Fruit fly (Drosophila melanogaster) whole organism, pupa: ENCODE results near the gene CG32487.

Experiments used
- CG10348 ChIP-seq: fragments of 200-800 bp; sonication (Bioruptor generic); IDR thresholded peaks from 2 replicates; pipeline ENCODE4 v1.3.6; 2022; ENCODE audit warnings: missing biosample characterization, missing genetic modification characterization
- CG8301 ChIP-seq: fragments of 200-800 bp; sonication (Bioruptor generic); optimal IDR thresholded peaks from 2 replicates; lab custom pipeline; 2018; ENCODE audit warnings: missing biosample characterization, mild to moderate bottlenecking, missing genetic modification characterization
- D1 ChIP-seq: fragments of 200-800 bp; sonication (Bioruptor generic); optimal IDR thresholded peaks from 2 replicates; lab custom pipeline; 2018; ENCODE audit warnings: missing biosample characterization, mild to moderate bottlenecking, missing genetic modification characterization, moderate library complexity
- EcR ChIP-seq: fragments of 200-800 bp; sonication (Bioruptor generic); optimal IDR thresholded peaks from 3 replicates; lab custom pipeline; 2019; ENCODE audit warnings: missing biosample characterization, missing genetic modification characterization, mild to moderate bottlenecking, moderate library complexity, missing genetic modification reagents
- Ets98B ChIP-seq: fragments of 200-800 bp; sonication (Bioruptor generic); IDR thresholded peaks from 2 replicates; pipeline ENCODE4 v1.3.6; 2022; ENCODE audit warnings: missing biosample characterization, missing genetic modification characterization
- gl ChIP-seq: fragments of 200-800 bp; sonication (Bioruptor generic); optimal IDR thresholded peaks from 2 replicates; lab custom pipeline; 2018; ENCODE audit warnings: missing biosample characterization, mild to moderate bottlenecking, missing genetic modification characterization

dm6 chr3L:3036951-3037586 is 20.0 kb upstream of the CG32487 start:
- TF ChIP-seq Ets98B (GFP tag; lab: Robert Waterston, UW): no peak
- TF ChIP-seq D1: no peak
- no peak for TF ChIP-seq CG10348 (GFP tag; lab: Robert Waterston, UW)
- TF ChIP-seq gl (tag; lab: Kevin White, UChicago): no peak
- no peak for TF ChIP-seq EcR (GFP tag; lab: Kevin White, UChicago)
- no peak for TF ChIP-seq CG8301
